Worm (Caenorhabditis elegans): ENCODE measurements around the gene unc-27.

DNA sequence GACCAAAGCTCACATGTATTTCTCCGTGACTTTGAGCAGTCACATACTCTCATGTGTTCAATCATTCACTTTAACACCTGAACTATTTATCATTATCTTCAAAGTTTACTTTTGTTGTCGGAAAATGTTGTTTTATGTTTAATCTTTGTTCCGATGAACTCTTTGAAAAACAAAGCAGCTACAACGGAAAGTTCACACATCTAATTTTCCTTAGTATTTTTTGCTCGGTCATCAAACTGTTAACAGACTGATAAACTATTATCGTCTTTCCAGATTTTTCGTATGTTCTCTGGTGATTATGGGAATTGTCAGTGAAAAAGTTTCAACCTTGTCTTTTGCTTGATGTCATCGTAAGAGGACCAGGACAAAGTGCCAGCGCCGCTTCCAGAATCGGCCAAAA is 33.3 kb upstream of the unc-27 start:
- TF ChIP-seq tbx-37 (GFP tag; conservative IDR thresholded peaks at IDR 0.05) (no peak), ama-1 (optimal IDR thresholded peaks at IDR 0.05) (no peak), hmg-4 (GFP tag; optimal IDR thresholded peaks at IDR 0.05) (no peak), ets-7 (tag; optimal IDR thresholded peaks at IDR 0.05) (no peak), hnd-1 (tag; optimal IDR thresholded peaks at IDR 0.05) (no peak), flt-1 (GFP tag; IDR thresholded peaks at IDR 0.05) (no peak), hmbx-1 (tag; optimal IDR thresholded peaks at IDR 0.05) (no peak), ceh-36 (tag; optimal IDR thresholded peaks at IDR 0.05) (no peak), F13C5.2 (tag; optimal IDR thresholded peaks at IDR 0.05) (no peak), tra-4 (tag; optimal IDR thresholded peaks at IDR 0.05) (no peak), scrt-1 (GFP tag; IDR thresholded peaks at IDR 0.05) (no peak)
